Worm (Caenorhabditis elegans) whole organism, L4/young adult: ENCODE results near the gene D1086.6.

Source experiments
- W03F9.2 ChIP-seq: fragments of 150-350 bp; optimal IDR thresholded peaks from 2 replicates; lab custom pipeline; 2014; ENCODE audit warnings: missing biosample characterization, missing genetic modification characterization
- dao-5 ChIP-seq: sonication (generic microtip); optimal IDR thresholded peaks from 2 replicates; lab custom pipeline; 2016; ENCODE audit warnings: missing genotype, missing genetic modification characterization, moderate library complexity, missing compliant biosample characterization
- him-1 ChIP-seq: sonication (generic microtip); optimal IDR thresholded peaks from 2 replicates; lab custom pipeline; 2016; ENCODE audit warnings: missing genotype, missing genetic modification reagents, missing genetic modification characterization, missing compliant biosample characterization

DNA sequence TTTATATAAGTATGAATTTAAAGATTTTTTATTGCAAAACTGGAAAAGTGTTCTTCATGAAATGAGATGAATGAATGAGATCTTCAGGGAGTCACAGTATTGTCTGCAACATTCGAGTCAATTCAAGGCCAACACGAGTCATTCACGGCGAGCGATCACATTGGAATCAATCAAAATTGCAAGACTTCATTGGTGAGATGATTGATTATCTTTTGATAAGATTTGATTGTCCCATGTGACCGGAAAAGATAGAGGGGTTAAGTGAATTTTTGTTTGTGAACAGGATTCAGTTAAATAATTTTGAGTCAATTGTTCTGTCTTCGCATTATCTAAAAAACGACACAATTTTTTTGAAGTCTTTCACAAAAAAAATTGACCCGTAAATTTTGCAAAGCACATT, 15.4 kb downstream of the D1086.6 start:
- no peak for TF ChIP-seq him-1 (tag; lab: Kevin White, UChicago)
- no peak for TF ChIP-seq W03F9.2
- TF ChIP-seq dao-5, result no peak
